Worm (Caenorhabditis elegans): ENCODE results near the gene ceh-100.

DNA sequence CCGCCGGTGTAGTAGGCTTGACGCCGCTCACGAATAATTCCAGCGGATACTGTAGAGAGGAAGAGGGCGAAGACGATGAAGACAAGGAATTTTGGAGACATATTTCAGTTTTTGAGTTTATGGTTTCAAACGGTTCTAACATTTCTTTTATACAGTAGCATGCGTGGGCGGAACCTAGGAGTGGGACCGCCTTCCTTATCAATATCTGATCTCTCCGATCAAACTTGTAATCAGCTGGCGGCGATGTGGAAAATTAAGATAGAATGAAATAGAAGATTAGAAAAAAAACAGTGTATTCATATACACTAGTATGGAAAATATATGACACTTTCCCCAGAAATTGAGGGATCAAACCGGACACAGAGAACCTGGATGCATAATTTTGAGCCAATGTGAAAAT lies 15.8 kb upstream of the ceh-100 start, which contains the start of gene nspe-2:
- TF ChIP-seq nhr-11 (tag; optimal IDR thresholded peaks at IDR 0.05) (no peak), nhr-237 (tag; optimal IDR thresholded peaks at IDR 0.05) (no peak), elt-1 (tag; optimal IDR thresholded peaks at IDR 0.05) (no peak), aly-2 (tag; optimal IDR thresholded peaks at IDR 0.05) (no peak)

All from whole organism, L3 larva.